Fruit fly (Drosophila melanogaster) whole organism, embryonic: ENCODE measurements around the gene twe.
A peak's percentile ranks its signal among the peaks of the same experiment; 100 is the strongest.

Source experiments
- ATbp ChIP-seq: fragments of 200-800 bp; sonication (Bioruptor generic); optimal IDR thresholded peaks from 2 replicates; lab custom pipeline; 2017; ENCODE audit warnings: missing biosample characterization, mild to moderate bottlenecking, missing genetic modification characterization, missing genetic modification reagents
- B-H2 ChIP-seq: fragments of 200-800 bp; sonication (Bioruptor generic); optimal IDR thresholded peaks from 2 replicates; lab custom pipeline; 2018; ENCODE audit warnings: missing biosample characterization, mild to moderate bottlenecking, missing genetic modification characterization
- CG10209 ChIP-seq: fragments of 200-800 bp; sonication (Bioruptor generic); optimal IDR thresholded peaks from 3 replicates; lab custom pipeline; 2017; ENCODE audit warnings: missing biosample characterization, mild to moderate bottlenecking, missing genetic modification characterization, missing genetic modification reagents
- CG11723 ChIP-seq: fragments of 200-800 bp; sonication (Bioruptor generic); optimal IDR thresholded peaks from 2 replicates; lab custom pipeline; 2017; ENCODE audit warnings: missing biosample characterization, mild to moderate bottlenecking, missing genetic modification characterization
- CG12219 ChIP-seq: fragments of 200-800 bp; sonication (Bioruptor generic); optimal IDR thresholded peaks from 3 replicates; lab custom pipeline; 2018; ENCODE audit warnings: missing biosample characterization, mild to moderate bottlenecking, missing genetic modification characterization
- CG12744 ChIP-seq: fragments of 200-800 bp; sonication (Bioruptor generic); optimal IDR thresholded peaks from 2 replicates; lab custom pipeline; 2016; ENCODE audit warnings: missing biosample characterization, missing genetic modification characterization
- CG13775 ChIP-seq: fragments of 200-800 bp; sonication (Bioruptor generic); optimal IDR thresholded peaks from 3 replicates; lab custom pipeline; 2017; ENCODE audit warnings: missing biosample characterization, mild to moderate bottlenecking, missing genetic modification characterization
- CG1603 ChIP-seq: fragments of 200-800 bp; sonication (Bioruptor generic); optimal IDR thresholded peaks from 2 replicates; lab custom pipeline; 2019; ENCODE audit warnings: missing biosample characterization, mild to moderate bottlenecking, missing genetic modification characterization, moderate library complexity
- CG16779 ChIP-seq: fragments of 200-800 bp; sonication (Bioruptor generic); IDR thresholded peaks from 2 replicates; pipeline ENCODE4 v1.3.6; 2022; ENCODE audit warnings: missing biosample characterization, missing genetic modification characterization
- CG17328 ChIP-seq: fragments of 200-800 bp; sonication (Bioruptor generic); IDR thresholded peaks from 2 replicates; pipeline ENCODE4 v1.3.6; 2022; ENCODE audit warnings: missing biosample characterization, missing genetic modification characterization
- CG17359 ChIP-seq: fragments of 200-800 bp; sonication (Bioruptor generic); optimal IDR thresholded peaks from 3 replicates; lab custom pipeline; 2018; ENCODE audit warnings: missing biosample characterization, mild to moderate bottlenecking, missing genetic modification characterization, moderate library complexity
- CG18476 ChIP-seq: fragments of 200-800 bp; sonication (Bioruptor generic); optimal IDR thresholded peaks from 2 replicates; lab custom pipeline; 2016; ENCODE audit warnings: missing biosample characterization, mild to moderate bottlenecking, missing genetic modification characterization
- CG2116 ChIP-seq: fragments of 200-800 bp; sonication (Bioruptor generic); optimal IDR thresholded peaks from 3 replicates; lab custom pipeline; 2018; ENCODE audit warnings: missing biosample characterization, mild to moderate bottlenecking, missing genetic modification characterization
- CG2678 ChIP-seq: fragments of 200-800 bp; sonication (Bioruptor generic); optimal IDR thresholded peaks from 3 replicates; lab custom pipeline; 2019; ENCODE audit warnings: missing biosample characterization, mild to moderate bottlenecking, missing genetic modification characterization, moderate library complexity
- CG2712 ChIP-seq: fragments of 200-800 bp; optimal IDR thresholded peaks from 3 replicates; lab custom pipeline; 2019; ENCODE audit warnings: missing biosample characterization, mild to moderate bottlenecking, missing genetic modification characterization, moderate library complexity
- CG3065 ChIP-seq: fragments of 200-800 bp; sonication (Bioruptor generic); optimal IDR thresholded peaks from 2 replicates; lab custom pipeline; 2016; ENCODE audit warnings: missing biosample characterization, missing genetic modification characterization
- CG31365 ChIP-seq: fragments of 200-800 bp; sonication (Bioruptor generic); optimal IDR thresholded peaks from 2 replicates; lab custom pipeline; 2018; ENCODE audit warnings: missing biosample characterization, mild to moderate bottlenecking, missing genetic modification characterization
- CG6175 ChIP-seq: fragments of 200-800 bp; sonication (Bioruptor generic); IDR thresholded peaks from 3 replicates; pipeline ENCODE4 v1.3.6; 2022; ENCODE audit warnings: missing biosample characterization, missing genetic modification characterization
- CG6254 ChIP-seq: fragments of 200-800 bp; sonication (Bioruptor generic); optimal IDR thresholded peaks from 3 replicates; lab custom pipeline; 2017; ENCODE audit warnings: mild to moderate bottlenecking, missing biosample characterization, missing genetic modification reagents, missing genetic modification characterization
- CG7556 ChIP-seq: fragments of 200-800 bp; sonication (Bioruptor generic); optimal IDR thresholded peaks from 2 replicates; lab custom pipeline; 2017; ENCODE audit warnings: missing biosample characterization, mild to moderate bottlenecking, missing genetic modification characterization
- CG9932 ChIP-seq: fragments of 200-800 bp; sonication (Bioruptor generic); IDR thresholded peaks from 2 replicates; pipeline ENCODE4 v1.3.6; 2022; ENCODE audit warnings: missing biosample characterization, missing genetic modification characterization
- CoRest ChIP-seq: fragments of 200-800 bp; sonication (Bioruptor generic); optimal IDR thresholded peaks from 3 replicates; lab custom pipeline; 2018; ENCODE audit warnings: missing biosample characterization, mild to moderate bottlenecking, missing genetic modification characterization, moderate library complexity
- Doc2 ChIP-seq: fragments of 200-800 bp; sonication (Bioruptor generic); IDR thresholded peaks from 2 replicates; pipeline ENCODE4 v1.3.6; 2022; ENCODE audit warnings: missing biosample characterization, missing genetic modification characterization
- GATAe ChIP-seq: fragments of 200-800 bp; sonication (Bioruptor generic); conservative IDR thresholded peaks from 2 replicates; pipeline ENCODE4 v1.3.6; 2022; ENCODE audit warnings: missing biosample characterization, missing genetic modification characterization
- HLHmδ ChIP-seq: fragments of 200-800 bp; sonication (Bioruptor generic); optimal IDR thresholded peaks from 2 replicates; lab custom pipeline; 2018; ENCODE audit warnings: missing biosample characterization, mild to moderate bottlenecking, missing genetic modification characterization, moderate library complexity
- Ravus ChIP-seq: fragments of 200-800 bp; sonication (Bioruptor generic); IDR thresholded peaks from 2 replicates; pipeline ENCODE4 v1.3.6; 2022; ENCODE audit warnings: missing biosample characterization, missing genetic modification characterization
- Sin3A ChIP-seq: fragments of >200 bp; optimal IDR thresholded peaks from 2 replicates; lab custom pipeline; 2018
- TFAM ChIP-seq: fragments of 200-800 bp; sonication (Bioruptor generic); optimal IDR thresholded peaks from 2 replicates; lab custom pipeline; 2017; ENCODE audit warnings: missing biosample characterization, missing genetic modification characterization, inconsistent platforms
- Taf1 ChIP-seq: fragments of 200-800 bp; sonication (Bioruptor generic); IDR thresholded peaks from 2 replicates; pipeline ENCODE4 v1.3.6; 2022; ENCODE audit warnings: missing biosample characterization, missing genetic modification characterization
- Vsx1 ChIP-seq: fragments of 200-800 bp; sonication (Bioruptor generic); optimal IDR thresholded peaks from 2 replicates; lab custom pipeline; 2017; ENCODE audit warnings: missing biosample characterization, mild to moderate bottlenecking, missing genetic modification characterization, missing genetic modification reagents
- Xbp1 ChIP-seq: fragments of 200-800 bp; sonication (Bioruptor generic); optimal IDR thresholded peaks from 3 replicates; lab custom pipeline; 2016; ENCODE audit warnings: missing biosample characterization, mild to moderate bottlenecking, missing genetic modification characterization
- cas ChIP-seq: fragments of 200-800 bp; sonication (Bioruptor generic); IDR thresholded peaks from 2 replicates; pipeline ENCODE4 v1.3.6; 2022; ENCODE audit warnings: missing biosample characterization, missing genetic modification characterization
- croc ChIP-seq: fragments of 200-800 bp; sonication (Bioruptor generic); conservative IDR thresholded peaks from 3 replicates; pipeline ENCODE4 v1.3.6; 2022; ENCODE audit warnings: missing biosample characterization, missing genetic modification characterization
- fd102C ChIP-seq: fragments of 200-800 bp; sonication (Bioruptor generic); optimal IDR thresholded peaks from 2 replicates; lab custom pipeline; 2018; ENCODE audit warnings: missing biosample characterization, mild to moderate bottlenecking, missing genetic modification characterization, moderate library complexity
- fru ChIP-seq: fragments of >200 bp; optimal IDR thresholded peaks from 2 replicates; lab custom pipeline; 2017
- her ChIP-seq: fragments of 200-800 bp; sonication (Bioruptor generic); optimal IDR thresholded peaks from 2 replicates; lab custom pipeline; 2016; ENCODE audit warnings: missing biosample characterization, missing genetic modification characterization
- jigr1 ChIP-seq: fragments of 200-800 bp; sonication (Bioruptor generic); IDR thresholded peaks from 3 replicates; pipeline ENCODE4 v1.3.6; 2022; ENCODE audit warnings: missing biosample characterization, missing genetic modification characterization
- kni ChIP-seq: fragments of 200-800 bp; sonication (Bioruptor generic); optimal IDR thresholded peaks from 3 replicates; lab custom pipeline; 2017; ENCODE audit warnings: mild to moderate bottlenecking, missing biosample characterization, missing genetic modification reagents, missing genetic modification characterization
- lov ChIP-seq, 2 experiments: fragments of 200-800 bp in 1 of 2; fragments of >200 bp in 1 of 2; sonication (Bioruptor generic) in 1 of 2; IDR thresholded peaks in 1 of 2; optimal IDR thresholded peaks in 1 of 2; 2 replicates in 1 of 2; 3 replicates in 1 of 2; pipeline versions ENCODE4 v1.3.6 to Lab custom; 2017 to 2022; ENCODE audit warnings: missing biosample characterization in 1 of 2, missing genetic modification characterization in 1 of 2
- maf-S ChIP-seq: fragments of 200-800 bp; sonication (Bioruptor generic); optimal IDR thresholded peaks from 2 replicates; lab custom pipeline; 2016; ENCODE audit warnings: missing biosample characterization, missing genetic modification characterization
- mirr ChIP-seq: fragments of 200-800 bp; sonication (Bioruptor generic); optimal IDR thresholded peaks from 3 replicates; lab custom pipeline; 2018; ENCODE audit warnings: missing biosample characterization, mild to moderate bottlenecking, missing genetic modification characterization
- nmo ChIP-seq: fragments of 200-800 bp; sonication (Bioruptor generic); optimal IDR thresholded peaks from 2 replicates; lab custom pipeline; 2018; ENCODE audit warnings: missing biosample characterization, mild to moderate bottlenecking, missing genetic modification characterization, moderate library complexity
- pho ChIP-seq: fragments of 200-800 bp; sonication (Bioruptor generic); optimal IDR thresholded peaks from 2 replicates; lab custom pipeline; 2016; ENCODE audit warnings: missing biosample characterization, missing genetic modification characterization
- salm ChIP-seq: fragments of 200-800 bp; sonication (Bioruptor generic); optimal IDR thresholded peaks from 2 replicates; lab custom pipeline; 2018; ENCODE audit warnings: missing biosample characterization, mild to moderate bottlenecking, missing genetic modification characterization
- sd ChIP-seq: fragments of 200-800 bp; sonication (Bioruptor generic); optimal IDR thresholded peaks from 3 replicates; lab custom pipeline; 2018; ENCODE audit warnings: missing biosample characterization, mild to moderate bottlenecking, missing genetic modification characterization, moderate library complexity
- sens ChIP-seq: fragments of 200-800 bp; sonication (Bioruptor generic); peaks from one replicate; lab custom pipeline; 2016; ENCODE audit warnings: missing biosample characterization, missing genetic modification characterization
- toy ChIP-seq: fragments of 200-800 bp; sonication (Bioruptor generic); IDR thresholded peaks from 2 replicates; pipeline ENCODE4 v1.3.6; 2022; ENCODE audit warnings: missing biosample characterization, missing genetic modification characterization
- trem ChIP-seq: fragments of 200-800 bp; optimal IDR thresholded peaks from 3 replicates; lab custom pipeline; 2019; ENCODE audit warnings: missing biosample characterization, mild to moderate bottlenecking, missing genetic modification characterization, moderate library complexity
- tx ChIP-seq: fragments of 200-800 bp; sonication (Bioruptor generic); optimal IDR thresholded peaks from 2 replicates; lab custom pipeline; 2016; ENCODE audit warnings: missing biosample characterization, missing genetic modification characterization
- wdn ChIP-seq: fragments of 200-800 bp; sonication (Bioruptor generic); IDR thresholded peaks from 2 replicates; pipeline ENCODE4 v1.3.6; 2022; ENCODE audit warnings: missing biosample characterization, missing genetic modification characterization
- zf30C ChIP-seq: fragments of 200-800 bp; sonication (Bioruptor generic); optimal IDR thresholded peaks from 3 replicates; lab custom pipeline; 2018; ENCODE audit warnings: missing biosample characterization, mild to moderate bottlenecking, missing genetic modification characterization

Gene twe

dm6 chr2L:16261576-16262217 is at the start of gene twe, which contains the start of gene CG4935 (continued):
- TF ChIP-seq TFAM (GFP tag; lab: Kevin White, UChicago) (no peak), CG6175 (GFP tag; lab: Robert Waterston, UW) (no peak), Sin3A (lab: Kevin White, UChicago) (no peak), kni (GFP tag; lab: Kevin White, UChicago) (no peak), GATAe (GFP tag; lab: Robert Waterston, UW) (no peak), lov (optimal IDR thresholded peaks at IDR 0.05; lab: Kevin White, UChicago) (no peak), lov (GFP tag; IDR thresholded peaks at IDR 0.05; lab: Robert Waterston, UW) (no peak), CG9932 (GFP tag; lab: Robert Waterston, UW) (no peak), HLHmδ (no peak), CG2116 (peak; percentile 2), CG1603 (tag; lab: Kevin White, UChicago) (no peak), CG13775 (GFP tag; lab: Kevin White, UChicago) (no peak), her (GFP tag; lab: Kevin White, UChicago) (no peak), CG31365 (tag; lab: Kevin White, UChicago) (no peak), trem (tag; lab: Kevin White, UChicago) (peak; percentile 31), CG2678 (no peak), nmo (GFP tag; lab: Kevin White, UChicago) (no peak), B-H2 (GFP tag; lab: Kevin White, UChicago) (no peak), fd102C (no peak), CG6254 (GFP tag; lab: Kevin White, UChicago) (no peak), ATbp (GFP tag; lab: Kevin White, UChicago) (no peak), Ravus (no peak), CG2712 (tag; lab: Kevin White, UChicago) (peak; percentile 1), CG17328 (GFP tag; lab: Robert Waterston, UW) (no peak), Taf1 (GFP tag; lab: Robert Waterston, UW) (no peak), tx (GFP tag; lab: Kevin White, UChicago) (no peak), CG17359 (tag; lab: Kevin White, UChicago) (no peak), CG12744 (GFP tag; lab: Kevin White, UChicago) (no peak), CG12219 (GFP tag; lab: Kevin White, UChicago) (no peak), maf-S (no peak), sens (GFP tag; lab: Kevin White, UChicago) (no peak), CoRest (tag; lab: Kevin White, UChicago) (peak; percentile 59), zf30C (GFP tag; lab: Kevin White, UChicago) (peak; percentile 20), pho (GFP tag; lab: Kevin White, UChicago) (peak; percentile 17), CG7556 (peak; percentile 2), fru (lab: Kevin White, UChicago) (no peak), salm (no peak), croc (no peak), mirr (no peak), wdn (GFP tag; lab: Robert Waterston, UW) (no peak), CG3065 (GFP tag; lab: Kevin White, UChicago) (no peak), Vsx1 (GFP tag; lab: Kevin White, UChicago) (no peak), sd (tag; lab: Kevin White, UChicago) (peak; percentile 27), CG10209 (GFP tag; lab: Kevin White, UChicago) (no peak), CG16779 (GFP tag; lab: Robert Waterston, UW) (no peak), CG11723 (GFP tag; lab: Kevin White, UChicago) (no peak), CG18476 (GFP tag; lab: Kevin White, UChicago) (no peak), cas (no peak), Doc2 (GFP tag; lab: Robert Waterston, UW) (no peak), toy (GFP tag; lab: Robert Waterston, UW) (no peak), Xbp1 (GFP tag; lab: Kevin White, UChicago) (peak; percentile 48), jigr1 (GFP tag; lab: Robert Waterston, UW) (no peak)
